Fruit fly (Drosophila melanogaster): Measurements from ENCODE around the gene CG5567.

The CG5567 gene

dm6 chr3L:17846169-17846981 is 3.0 kb upstream of the CG5567 start, which contains the start of the genes MED19 and CG7430 (continued):
- TF ChIP-seq B-H2 (GFP tag; optimal IDR thresholded peaks at IDR 0.05) (no peak), ewg (GFP tag; optimal IDR thresholded peaks at IDR 0.05) (no peak), bigmax (GFP tag; optimal IDR thresholded peaks at IDR 0.05) (no peak), B-H1 (GFP tag; IDR thresholded peaks at IDR 0.05) (no peak), Fer2 (tag; optimal IDR thresholded peaks at IDR 0.05) (no peak), ATbp (GFP tag; optimal IDR thresholded peaks at IDR 0.05) (no peak), btn (GFP tag; optimal IDR thresholded peaks at IDR 0.05) (no peak), CG1792 (GFP tag; optimal IDR thresholded peaks at IDR 0.05) (no peak), Abd-B (GFP tag; optimal IDR thresholded peaks at IDR 0.05) (peak; percentile 62), CG5245 (GFP tag; optimal IDR thresholded peaks at IDR 0.05) (no peak), HLH3B (GFP tag; IDR thresholded peaks at IDR 0.05) (no peak), D19A (tag; optimal IDR thresholded peaks at IDR 0.05) (no peak), Lhr (GFP tag; optimal IDR thresholded peaks at IDR 0.05) (peak; percentile 79), sim (GFP tag; IDR thresholded peaks at IDR 0.05) (no peak), pros (GFP tag; optimal IDR thresholded peaks at IDR 0.05) (no peak), ranshi (GFP tag; IDR thresholded peaks at IDR 0.05) (no peak), CG18262 (tag; optimal IDR thresholded peaks at IDR 0.05) (no peak), sug (tag; optimal IDR thresholded peaks at IDR 0.05) (no peak), E2f1 (GFP tag; IDR thresholded peaks at IDR 0.05) (no peak), dati (GFP tag; IDR thresholded peaks at IDR 0.05) (no peak), slp2 (GFP tag; optimal IDR thresholded peaks at IDR 0.05) (no peak), repo (GFP tag; optimal IDR thresholded peaks at IDR 0.05) (peak; percentile 28), CG4282 (GFP tag; optimal IDR thresholded peaks at IDR 0.05) (peak; percentile 15), CG2199 (GFP tag; IDR thresholded peaks at IDR 0.05) (no peak), vvl (GFP tag; IDR thresholded peaks at IDR 0.05) (peak; percentile 20; the same call in 1 of the 2 replicates), CG7556 (GFP tag; optimal IDR thresholded peaks at IDR 0.05) (no peak), CG13624 (GFP tag; optimal IDR thresholded peaks at IDR 0.05) (no peak), CG6254 (GFP tag; optimal IDR thresholded peaks at IDR 0.05) (no peak), CG15479 (GFP tag; optimal IDR thresholded peaks at IDR 0.05) (no peak), eve (GFP tag; optimal IDR thresholded peaks at IDR 0.05) (no peak), CG15514 (GFP tag; optimal IDR thresholded peaks at IDR 0.05) (peak; percentile 48), Pdp1 (GFP tag; optimal IDR thresholded peaks at IDR 0.05) (peak in 1 of 2 experiments; percentile 17), slbo (GFP tag; IDR thresholded peaks at IDR 0.05) (peak; percentile 24; the same call in 1 of the 2 replicates), chm (GFP tag; IDR thresholded peaks at IDR 0.05) (0 out of 2 replicates have a peak, but pooled peaks have one; percentile 37), C15 (GFP tag; IDR thresholded peaks at IDR 0.05) (no peak), Atf-2 (GFP tag; optimal IDR thresholded peaks at IDR 0.05) (no peak), CG34422 (GFP tag; IDR thresholded peaks at IDR 0.05) (peak; percentile 60; the same call in 1 of the 3 replicates), fd3F (GFP tag; optimal IDR thresholded peaks at IDR 0.05) (no peak), wek (GFP tag; optimal IDR thresholded peaks at IDR 0.05) (peak; percentile 16), CG14710 (tag; optimal IDR thresholded peaks at IDR 0.05) (peak; percentile 59), jigr1 (GFP tag; IDR thresholded peaks at IDR 0.05) (no peak), Mrtf (GFP tag; IDR thresholded peaks at IDR 0.05) (no peak), CG9817 (tag; optimal IDR thresholded peaks at IDR 0.05) (no peak), CG2712 (tag; optimal IDR thresholded peaks at IDR 0.05) (peak; percentile 26), Vsx1 (GFP tag; optimal IDR thresholded peaks at IDR 0.05) (no peak), CG6689 (GFP tag; IDR thresholded peaks at IDR 0.05) (no peak), CG8290 (GFP tag; optimal IDR thresholded peaks at IDR 0.05) (peak; percentile 11), CG8290 (tag; optimal IDR thresholded peaks at IDR 0.05) (peak in 1 of 2 experiments; percentile 68), CG7786 (GFP tag; optimal IDR thresholded peaks at IDR 0.05) (no peak), zen2 (GFP tag; IDR thresholded peaks at IDR 0.05; ENCODE audit: partially characterized antibody) (no peak)
